Worm (Caenorhabditis elegans): ENCODE data around the gene Y105C5B.5.

- TF ChIP-seq lin-11 (tag; optimal IDR thresholded peaks at IDR 0.05) (no peak), nfya-1 (tag; optimal IDR thresholded peaks at IDR 0.05) (no peak), C08G9.2 (tag; optimal IDR thresholded peaks at IDR 0.05) (no peak), elt-2 (tag; optimal IDR thresholded peaks at IDR 0.05) (no peak), unc-3 (GFP tag; conservative IDR thresholded peaks at IDR 0.05) (no peak), unc-3 (tag; optimal IDR thresholded peaks at IDR 0.05) (no peak), pag-3 (tag; optimal IDR thresholded peaks at IDR 0.05; ENCODE audit: borderline replicate concordance) (no peak), pax-1 (tag; optimal IDR thresholded peaks at IDR 0.05) (no peak), K02D7.2 (tag; optimal IDR thresholded peaks at IDR 0.05) (no peak), hlh-6 (tag; optimal IDR thresholded peaks at IDR 0.05) (no peak), fkh-10 (GFP tag; optimal IDR thresholded peaks at IDR 0.05) (no peak), che-1 (tag; optimal IDR thresholded peaks at IDR 0.05) (no peak), ama-1 (optimal IDR thresholded peaks at IDR 0.05) (no peak), tbx-2 (tag; optimal IDR thresholded peaks at IDR 0.05) (no peak)
Measured at ce11 chrIV:15868288-15868687, 32.7 kb downstream of the Y105C5B.5 start.

Data from whole organism, late embryonic.